Fruit fly (Drosophila melanogaster): ENCODE results near the gene Jon99Fii.

Jon99Fii gene

dm6 chr3R:30459066-30459935, 28.4 kb downstream of the Jon99Fii start, which contains the start of the genes CG2224 and CDase:
Gene CG2224 (minus strand): TSS chr3R:30459300.
Gene CDase (plus strand): TSS chr3R:30459521.
- peak; percentile 94 for TF ChIP-seq kay (GFP tag; ENCODE audit: borderline replicate concordance)
- TF ChIP-seq bab1 (GFP tag; optimal IDR thresholded peaks at IDR 0.05), result peak; percentile 69
- TF ChIP-seq CG7045 (GFP tag; optimal IDR thresholded peaks at IDR 0.05), result no peak

dm6 chr3R:30455817-30456544, 31.7 kb downstream of the Jon99Fii start, which contains the start of gene aralar1:
Gene aralar1 (minus strand): TSS chr3R:30455867.
- TF ChIP-seq bab1 (GFP tag; optimal IDR thresholded peaks at IDR 0.05) (no peak), Mnt (GFP tag; optimal IDR thresholded peaks at IDR 0.05) (no peak), CG12768 (GFP tag; optimal IDR thresholded peaks at IDR 0.05) (no peak), pad (GFP tag; optimal IDR thresholded peaks at IDR 0.05) (no peak), Clk (GFP tag; optimal IDR thresholded peaks at IDR 0.05) (no peak), cic (GFP tag; optimal IDR thresholded peaks at IDR 0.05) (no peak), kay (GFP tag; ENCODE audit: borderline replicate concordance) (no peak), ovo (GFP tag; optimal IDR thresholded peaks at IDR 0.05) (no peak), tj (GFP tag; optimal IDR thresholded peaks at IDR 0.05) (no peak), CG7101 (tag; optimal IDR thresholded peaks at IDR 0.05) (no peak), CG11617 (GFP tag; optimal IDR thresholded peaks at IDR 0.05) (no peak), CG33017 (tag; optimal IDR thresholded peaks at IDR 0.05) (no peak), cnc (optimal IDR thresholded peaks at IDR 0.05) (no peak), CG14711 (tag; optimal IDR thresholded peaks at IDR 0.05) (no peak), CG7045 (GFP tag; optimal IDR thresholded peaks at IDR 0.05) (no peak), CG1620 (GFP tag; optimal IDR thresholded peaks at IDR 0.05) (no peak), Crg-1 (GFP tag; optimal IDR thresholded peaks at IDR 0.05) (no peak), Hr96 (GFP tag; optimal IDR thresholded peaks at IDR 0.05) (no peak)

dm6 chr3R:30454442-30454841, 33.3 kb downstream of the Jon99Fii start:
- TF ChIP-seq kay (GFP tag; ENCODE audit: borderline replicate concordance) (peak; percentile 44), cnc (optimal IDR thresholded peaks at IDR 0.05) (no peak), Mnt (GFP tag; optimal IDR thresholded peaks at IDR 0.05) (peak; percentile 50), CG7045 (GFP tag; optimal IDR thresholded peaks at IDR 0.05) (no peak), CG11617 (GFP tag; optimal IDR thresholded peaks at IDR 0.05) (no peak), CG33017 (tag; optimal IDR thresholded peaks at IDR 0.05) (no peak), cic (GFP tag; optimal IDR thresholded peaks at IDR 0.05) (peak; percentile 41), pad (GFP tag; optimal IDR thresholded peaks at IDR 0.05) (peak; percentile 17)

- no peak for TF ChIP-seq bab1 (GFP tag; optimal IDR thresholded peaks at IDR 0.05)
- no peak for TF ChIP-seq tj (GFP tag; optimal IDR thresholded peaks at IDR 0.05)
- peak; percentile 67 for TF ChIP-seq kay (GFP tag; ENCODE audit: borderline replicate concordance)
These were observed 34.5 kb downstream of the Jon99Fii start for dm6 chr3R:30453236-30453635.

- TF ChIP-seq CG11617 (GFP tag; optimal IDR thresholded peaks at IDR 0.05) (no peak), kay (GFP tag; ENCODE audit: borderline replicate concordance) (peak; percentile 87), pad (GFP tag; optimal IDR thresholded peaks at IDR 0.05) (no peak)
These were observed 36.9 kb downstream of the Jon99Fii start for dm6 chr3R:30450690-30451343.

dm6 chr3R:30450224-30450623, 37.5 kb downstream of the Jon99Fii start:
- TF ChIP-seq Hr96 (GFP tag; optimal IDR thresholded peaks at IDR 0.05) (peak; percentile 67), cic (GFP tag; optimal IDR thresholded peaks at IDR 0.05) (peak; percentile 72), tj (GFP tag; optimal IDR thresholded peaks at IDR 0.05) (peak; percentile 45), ovo (GFP tag; optimal IDR thresholded peaks at IDR 0.05) (peak; percentile 89), Mnt (GFP tag; optimal IDR thresholded peaks at IDR 0.05) (peak; percentile 93), CG14711 (tag; optimal IDR thresholded peaks at IDR 0.05) (no peak), CG33017 (tag; optimal IDR thresholded peaks at IDR 0.05) (peak; percentile 4), CG5204 (GFP tag; optimal IDR thresholded peaks at IDR 0.05) (peak; percentile 73), CG12768 (GFP tag; optimal IDR thresholded peaks at IDR 0.05) (peak; percentile 41), Crg-1 (GFP tag; optimal IDR thresholded peaks at IDR 0.05) (peak; percentile 81), CG11617 (GFP tag; optimal IDR thresholded peaks at IDR 0.05) (peak; percentile 73), kay (GFP tag; ENCODE audit: borderline replicate concordance) (peak; percentile 96), bab1 (GFP tag; optimal IDR thresholded peaks at IDR 0.05) (peak; percentile 75), Clk (GFP tag; optimal IDR thresholded peaks at IDR 0.05) (peak; percentile 18), pad (GFP tag; optimal IDR thresholded peaks at IDR 0.05) (peak; percentile 25), toe (GFP tag; optimal IDR thresholded peaks at IDR 0.05) (peak; percentile 38), CG7101 (tag; optimal IDR thresholded peaks at IDR 0.05) (peak; percentile 61), CG1620 (GFP tag; optimal IDR thresholded peaks at IDR 0.05) (peak; percentile 87), CG7045 (GFP tag; optimal IDR thresholded peaks at IDR 0.05) (peak; percentile 47), cnc (optimal IDR thresholded peaks at IDR 0.05) (no peak)

All from whole organism, adult.